Worm (Caenorhabditis elegans): Measurements from ENCODE around the gene his-61.

The his-61 gene

ce11 chrIV:7506711-7507110, 20.7 kb upstream of the his-61 start:
- no peak for TF ChIP-seq tbx-11 (GFP tag; IDR thresholded peaks at IDR 0.05)
- TF ChIP-seq hmg-4 (GFP tag; optimal IDR thresholded peaks at IDR 0.05) = no peak
- no peak for TF ChIP-seq ama-1 (optimal IDR thresholded peaks at IDR 0.05)
- TF ChIP-seq pes-1 (GFP tag; IDR thresholded peaks at IDR 0.05) = no peak
- TF ChIP-seq ceh-13 (GFP tag; optimal IDR thresholded peaks at IDR 0.05) = no peak

DNA sequence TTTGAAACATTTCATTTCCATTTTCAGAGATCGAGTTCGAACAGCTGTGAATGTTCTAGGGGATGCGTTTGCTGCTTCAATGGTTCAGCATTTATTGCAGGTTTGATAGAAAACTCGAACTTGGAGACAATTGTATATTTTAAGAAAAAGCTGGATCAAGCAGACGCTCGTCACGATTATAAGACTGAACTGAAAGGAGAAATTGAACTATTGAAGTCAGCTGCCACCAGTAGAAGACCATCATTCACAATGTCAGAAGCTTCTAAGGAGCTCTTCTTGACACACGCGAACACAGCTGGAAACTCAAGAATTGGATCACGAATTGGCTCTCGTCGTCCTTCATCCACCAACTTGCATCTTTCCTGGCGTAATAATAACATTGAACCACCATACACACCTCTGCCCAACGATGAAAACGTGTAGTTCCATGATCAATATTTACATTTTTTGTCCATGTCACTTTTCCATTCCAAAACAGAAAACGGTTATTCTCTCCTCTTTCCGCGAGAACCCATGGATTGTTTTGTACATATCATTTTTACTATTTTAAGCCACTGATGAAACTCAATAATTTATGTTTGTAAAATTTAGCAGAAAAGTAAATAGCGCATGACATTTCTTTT, 20.0 kb upstream of the his-61 start:
- no peak for TF ChIP-seq tbx-37 (GFP tag; conservative IDR thresholded peaks at IDR 0.05)
- no peak for TF ChIP-seq ama-1 (optimal IDR thresholded peaks at IDR 0.05)
- no peak for TF ChIP-seq F13C5.2 (tag; optimal IDR thresholded peaks at IDR 0.05)
- no peak for TF ChIP-seq tra-4 (tag; optimal IDR thresholded peaks at IDR 0.05)
- TF ChIP-seq sea-1 (GFP tag; conservative IDR thresholded peaks at IDR 0.05) = no peak
- TF ChIP-seq ets-7 (tag; optimal IDR thresholded peaks at IDR 0.05) = no peak
- no peak for TF ChIP-seq B0310.2 (tag; optimal IDR thresholded peaks at IDR 0.05)
- no peak for TF ChIP-seq ceh-36 (tag; optimal IDR thresholded peaks at IDR 0.05)
- no peak for TF ChIP-seq flt-1 (GFP tag; IDR thresholded peaks at IDR 0.05)
- TF ChIP-seq aly-1 (tag; optimal IDR thresholded peaks at IDR 0.05) = no peak
- TF ChIP-seq hnd-1 (tag; optimal IDR thresholded peaks at IDR 0.05) = no peak
- TF ChIP-seq hmg-4 (GFP tag; optimal IDR thresholded peaks at IDR 0.05) = no peak
- no peak for TF ChIP-seq scrt-1 (GFP tag; IDR thresholded peaks at IDR 0.05)
- TF ChIP-seq hmbx-1 (tag; optimal IDR thresholded peaks at IDR 0.05) = no peak
- no peak for TF ChIP-seq tbx-11 (GFP tag; IDR thresholded peaks at IDR 0.05)

DNA sequence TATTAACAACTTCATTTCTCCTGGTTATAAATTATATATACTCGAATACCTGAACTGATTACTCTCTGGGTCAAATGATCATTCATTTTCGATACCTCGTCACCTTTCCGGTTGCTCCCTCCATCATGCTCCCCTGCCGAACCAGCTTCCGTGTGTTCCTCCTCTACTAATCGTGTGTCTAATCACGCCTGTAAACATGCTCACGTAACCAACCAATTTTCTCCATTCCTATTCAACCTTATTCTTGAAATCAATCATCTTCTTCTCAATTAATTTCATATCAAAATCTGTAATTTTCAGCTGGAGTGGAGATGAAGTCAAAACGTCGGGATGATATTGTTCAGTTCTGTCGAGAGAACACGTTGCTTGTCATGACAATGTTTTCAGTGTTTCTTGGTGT, 17.3 kb upstream of the his-61 start, which contains the start of gene glt-6:
Gene glt-6 (plus strand): TSS at position 301 of the 400 bp plus-strand sequence.
- TF ChIP-seq ets-7 (tag; optimal IDR thresholded peaks at IDR 0.05) (no peak), aly-1 (tag; optimal IDR thresholded peaks at IDR 0.05) (no peak), F13C5.2 (tag; optimal IDR thresholded peaks at IDR 0.05) (no peak), ceh-13 (GFP tag; optimal IDR thresholded peaks at IDR 0.05) (no peak), hmg-4 (GFP tag; optimal IDR thresholded peaks at IDR 0.05) (no peak), hmbx-1 (tag; optimal IDR thresholded peaks at IDR 0.05) (no peak), ceh-36 (tag; optimal IDR thresholded peaks at IDR 0.05) (no peak), hnd-1 (tag; optimal IDR thresholded peaks at IDR 0.05) (no peak), sea-1 (GFP tag; conservative IDR thresholded peaks at IDR 0.05) (no peak), pes-1 (GFP tag; IDR thresholded peaks at IDR 0.05) (no peak), scrt-1 (GFP tag; IDR thresholded peaks at IDR 0.05) (no peak), tra-4 (tag; optimal IDR thresholded peaks at IDR 0.05) (no peak), tbx-37 (GFP tag; conservative IDR thresholded peaks at IDR 0.05) (no peak), flt-1 (GFP tag; IDR thresholded peaks at IDR 0.05) (no peak), tbx-11 (GFP tag; IDR thresholded peaks at IDR 0.05) (no peak), ama-1 (optimal IDR thresholded peaks at IDR 0.05) (no peak)

ce11 chrIV:7501337-7501736, 15.3 kb upstream of the his-61 start, which contains the start of gene F55G1.15:
TSS of gene F55G1.15 (minus strand) at chrIV:7501437.
- TF ChIP-seq pes-1 (GFP tag; IDR thresholded peaks at IDR 0.05) (no peak), hmbx-1 (tag; optimal IDR thresholded peaks at IDR 0.05) (no peak), tbx-37 (GFP tag; conservative IDR thresholded peaks at IDR 0.05) (no peak), tbx-11 (GFP tag; IDR thresholded peaks at IDR 0.05) (no peak), ceh-36 (tag; optimal IDR thresholded peaks at IDR 0.05) (no peak), scrt-1 (GFP tag; IDR thresholded peaks at IDR 0.05) (no peak)

DNA sequence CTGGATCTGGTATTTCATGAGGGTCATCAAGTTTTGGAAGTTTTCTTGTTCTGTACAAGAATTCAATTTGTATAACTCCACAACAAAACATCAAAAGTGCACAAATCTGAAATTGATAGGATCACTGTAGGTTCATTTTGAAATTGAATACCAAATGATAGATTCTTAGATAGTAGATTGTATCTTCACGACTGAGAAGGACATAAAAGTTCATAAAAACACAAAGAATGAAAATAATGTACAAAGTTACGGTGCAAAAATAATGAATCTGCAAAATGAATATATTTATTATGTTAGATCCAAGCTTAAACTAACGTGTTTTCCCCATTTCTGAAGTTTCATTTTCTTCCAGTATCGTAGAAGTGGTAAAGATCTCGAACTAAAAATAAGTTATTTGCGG, 14.9 kb upstream of the his-61 start:
- no peak for TF ChIP-seq hmg-4 (GFP tag; optimal IDR thresholded peaks at IDR 0.05)
- no peak for TF ChIP-seq tbx-37 (GFP tag; conservative IDR thresholded peaks at IDR 0.05)
- no peak for TF ChIP-seq ceh-13 (GFP tag; optimal IDR thresholded peaks at IDR 0.05)
- no peak for TF ChIP-seq sea-1 (GFP tag; conservative IDR thresholded peaks at IDR 0.05)
- no peak for TF ChIP-seq flt-1 (GFP tag; IDR thresholded peaks at IDR 0.05)
- TF ChIP-seq tbx-11 (GFP tag; IDR thresholded peaks at IDR 0.05) = no peak

DNA sequence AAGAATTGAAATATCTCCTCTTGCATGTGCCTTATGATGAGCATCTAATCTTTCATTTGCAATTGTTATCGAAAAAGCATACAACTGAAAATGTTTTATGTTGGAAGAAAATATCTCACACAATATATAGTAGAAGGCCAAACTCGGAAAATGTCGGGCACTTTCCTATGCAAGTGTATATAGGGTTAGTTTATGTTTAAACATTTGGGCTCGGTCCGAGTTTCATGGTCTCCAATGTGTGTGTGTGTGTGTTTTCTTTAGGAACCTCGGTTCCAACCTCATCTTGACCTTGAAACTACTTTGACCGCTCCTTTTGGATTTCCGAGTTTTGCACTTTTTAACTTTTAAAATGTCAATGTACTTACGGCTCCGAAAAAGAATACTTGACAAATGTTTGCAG, 13.3 kb upstream of the his-61 start:
- no peak for TF ChIP-seq ceh-13 (GFP tag; optimal IDR thresholded peaks at IDR 0.05)
- TF ChIP-seq ceh-36 (tag; optimal IDR thresholded peaks at IDR 0.05) = no peak
- no peak for TF ChIP-seq hmg-4 (GFP tag; optimal IDR thresholded peaks at IDR 0.05)
- no peak for TF ChIP-seq aly-1 (tag; optimal IDR thresholded peaks at IDR 0.05)
- no peak for TF ChIP-seq sea-1 (GFP tag; conservative IDR thresholded peaks at IDR 0.05)
- no peak for TF ChIP-seq tbx-37 (GFP tag; conservative IDR thresholded peaks at IDR 0.05)
- TF ChIP-seq hnd-1 (tag; optimal IDR thresholded peaks at IDR 0.05) = no peak
- TF ChIP-seq flt-1 (GFP tag; IDR thresholded peaks at IDR 0.05) = no peak
- TF ChIP-seq tra-4 (tag; optimal IDR thresholded peaks at IDR 0.05) = no peak
- TF ChIP-seq ama-1 (optimal IDR thresholded peaks at IDR 0.05) = no peak
- no peak for TF ChIP-seq B0310.2 (tag; optimal IDR thresholded peaks at IDR 0.05)
- no peak for TF ChIP-seq tbx-11 (GFP tag; IDR thresholded peaks at IDR 0.05)
- TF ChIP-seq F13C5.2 (tag; optimal IDR thresholded peaks at IDR 0.05) = no peak
- no peak for TF ChIP-seq pes-1 (GFP tag; IDR thresholded peaks at IDR 0.05)
- no peak for TF ChIP-seq scrt-1 (GFP tag; IDR thresholded peaks at IDR 0.05)
- no peak for TF ChIP-seq hmbx-1 (tag; optimal IDR thresholded peaks at IDR 0.05)
- TF ChIP-seq ets-7 (tag; optimal IDR thresholded peaks at IDR 0.05) = no peak

DNA sequence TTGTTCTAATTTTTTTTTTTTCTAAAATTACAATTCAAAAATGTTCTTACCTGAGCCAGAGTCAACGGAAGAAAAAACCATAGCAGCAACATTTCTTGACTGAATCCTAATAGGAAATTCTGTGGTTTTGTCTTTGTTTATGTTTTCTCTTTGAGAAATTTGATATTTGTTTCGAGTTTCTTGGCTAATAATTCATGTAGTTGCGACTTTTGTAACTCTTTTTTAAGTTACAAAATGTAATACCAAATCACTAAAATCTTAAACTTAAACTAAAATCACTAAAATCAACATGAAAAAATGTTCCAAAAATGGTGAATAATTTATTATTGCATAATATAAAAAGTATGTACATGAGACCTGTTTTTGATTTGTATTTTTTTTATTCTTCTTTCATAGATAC, 11.7 kb upstream of the his-61 start, which contains the start of gene egas-4:
Gene egas-4 (minus strand): TSS at position 101 of the 400 bp plus-strand sequence.
- no peak for TF ChIP-seq F13C5.2 (tag; optimal IDR thresholded peaks at IDR 0.05)
- no peak for TF ChIP-seq hmbx-1 (tag; optimal IDR thresholded peaks at IDR 0.05)

DNA sequence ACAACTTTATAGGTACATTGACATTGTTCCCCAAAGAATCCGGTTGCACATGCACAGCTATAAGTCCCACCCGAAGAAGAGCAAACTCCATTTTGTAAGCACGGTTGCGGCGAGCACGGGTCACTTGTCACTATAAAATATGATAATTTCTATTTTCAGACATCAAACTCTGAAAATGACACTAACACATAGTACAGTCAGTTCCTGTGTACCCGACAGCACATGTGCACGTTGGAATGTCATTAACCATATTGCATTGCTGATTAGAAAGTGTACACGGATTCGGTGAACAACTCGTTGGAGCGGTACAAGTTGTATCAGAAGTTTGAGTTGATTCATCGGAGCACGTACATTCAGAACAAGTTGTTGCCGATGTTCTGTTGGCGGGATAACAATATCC, 11.2 kb upstream of the his-61 start:
- TF ChIP-seq scrt-1 (GFP tag; IDR thresholded peaks at IDR 0.05) (no peak), ceh-13 (GFP tag; optimal IDR thresholded peaks at IDR 0.05) (no peak), aly-1 (tag; optimal IDR thresholded peaks at IDR 0.05) (no peak), tbx-11 (GFP tag; IDR thresholded peaks at IDR 0.05) (no peak), tra-4 (tag; optimal IDR thresholded peaks at IDR 0.05) (no peak), hmbx-1 (tag; optimal IDR thresholded peaks at IDR 0.05) (no peak), sea-1 (GFP tag; conservative IDR thresholded peaks at IDR 0.05) (no peak), ets-7 (tag; optimal IDR thresholded peaks at IDR 0.05) (no peak), flt-1 (GFP tag; IDR thresholded peaks at IDR 0.05) (no peak), hmg-4 (GFP tag; optimal IDR thresholded peaks at IDR 0.05) (no peak), ceh-36 (tag; optimal IDR thresholded peaks at IDR 0.05) (no peak), pes-1 (GFP tag; IDR thresholded peaks at IDR 0.05) (no peak), ama-1 (optimal IDR thresholded peaks at IDR 0.05) (no peak), tbx-37 (GFP tag; conservative IDR thresholded peaks at IDR 0.05) (no peak), F13C5.2 (tag; optimal IDR thresholded peaks at IDR 0.05) (no peak), hnd-1 (tag; optimal IDR thresholded peaks at IDR 0.05) (no peak), B0310.2 (tag; optimal IDR thresholded peaks at IDR 0.05) (no peak)

All from whole organism, early embryonic.